Fruit fly (Drosophila melanogaster) whole organism, prepupa: ENCODE measurements around the gene slf.

ENCODE experiments used
- CG10631 ChIP-seq: fragments of 200-800 bp; sonication (Bioruptor generic); optimal IDR thresholded peaks from 2 replicates; lab custom pipeline; 2016; ENCODE audit warnings: missing biosample characterization, missing genetic modification characterization
- CG15336 ChIP-seq: fragments of 200-800 bp; sonication (Bioruptor generic); IDR thresholded peaks from 2 replicates; pipeline ENCODE4 v1.3.6; 2022; ENCODE audit warnings: missing biosample characterization, missing genetic modification characterization
- CG16779 ChIP-seq: fragments of 200-800 bp; sonication (Bioruptor generic); optimal IDR thresholded peaks from 3 replicates; lab custom pipeline; 2017; ENCODE audit warnings: missing biosample characterization, mild to moderate bottlenecking, missing genetic modification characterization
- CG3032 ChIP-seq: fragments of 200-800 bp; optimal IDR thresholded peaks from 2 replicates; lab custom pipeline; 2019; ENCODE audit warnings: missing biosample characterization, mild to moderate bottlenecking, missing genetic modification characterization, moderate library complexity
- CG3919 ChIP-seq: fragments of 200-800 bp; sonication (Bioruptor generic); optimal IDR thresholded peaks from 3 replicates; lab custom pipeline; 2016; ENCODE audit warnings: missing biosample characterization, missing genetic modification characterization
- CG8119 ChIP-seq: fragments of 200-800 bp; sonication (Bioruptor generic); IDR thresholded peaks from 3 replicates; pipeline ENCODE4 v1.3.6; 2022; ENCODE audit warnings: missing biosample characterization, missing genetic modification characterization
- CG8632 ChIP-seq: fragments of 200-800 bp; sonication (Bioruptor generic); optimal IDR thresholded peaks from 3 replicates; lab custom pipeline; 2016; ENCODE audit warnings: missing biosample characterization, missing genetic modification characterization
- CG9139 ChIP-seq: fragments of 200-800 bp; sonication (Bioruptor generic); optimal IDR thresholded peaks from 3 replicates; lab custom pipeline; 2017; ENCODE audit warnings: missing biosample characterization, mild to moderate bottlenecking, missing genetic modification characterization
- Ets21C ChIP-seq: fragments of 200-800 bp; sonication (Bioruptor generic); optimal IDR thresholded peaks from 3 replicates; lab custom pipeline; 2016; ENCODE audit warnings: missing biosample characterization, missing genetic modification characterization
- Ets96B ChIP-seq: fragments of 200-800 bp; optimal IDR thresholded peaks from 2 replicates; lab custom pipeline; 2019; ENCODE audit warnings: missing biosample characterization, mild to moderate bottlenecking, missing genetic modification characterization, moderate library complexity
- Sox14 ChIP-seq: fragments of 200-800 bp; sonication (Bioruptor generic); optimal IDR thresholded peaks from 3 replicates; lab custom pipeline; 2016; ENCODE audit warnings: missing biosample characterization, missing genetic modification characterization
- acj6 ChIP-seq: fragments of 200-800 bp; sonication (Bioruptor generic); optimal IDR thresholded peaks from 3 replicates; lab custom pipeline; 2016; ENCODE audit warnings: missing biosample characterization, missing genetic modification characterization
- fkh ChIP-seq: fragments of 200-800 bp; sonication (Bioruptor generic); optimal IDR thresholded peaks from 3 replicates; lab custom pipeline; 2017; ENCODE audit warnings: missing biosample characterization, mild to moderate bottlenecking, missing genetic modification characterization, moderate library complexity
- svp ChIP-seq: fragments of 200-800 bp; sonication (Bioruptor generic); peaks from one replicate; lab custom pipeline; 2016; ENCODE audit warnings: missing biosample characterization, missing genetic modification characterization

dm6 chr2L:4822258-4822657, 20.5 kb upstream of the slf start:
- TF ChIP-seq Sox14 (no peak), CG8632 (GFP tag; lab: Kevin White, UChicago) (no peak), CG3032 (no peak), acj6 (no peak), Ets21C (no peak), CG15336 (GFP tag; lab: Robert Waterston, UW) (no peak), fkh (GFP tag; lab: Kevin White, UChicago) (no peak), CG8119 (GFP tag; lab: Robert Waterston, UW) (no peak), CG16779 (no peak), CG10631 (no peak), CG9139 (GFP tag; lab: Kevin White, UChicago) (no peak), Ets96B (tag; lab: Kevin White, UChicago) (no peak), svp (GFP tag; lab: Kevin White, UChicago) (no peak), CG3919 (GFP tag; lab: Kevin White, UChicago) (no peak)
